Worm (Caenorhabditis elegans) whole organism, L3 larva: ENCODE measurements around the gene grl-10.

Experiments used
- skn-1 ChIP-seq: fragments of 150-350 bp; optimal IDR thresholded peaks from 2 replicates; lab custom pipeline; 2014; ENCODE audit warnings: missing biosample characterization, missing genetic modification characterization
- unc-39 ChIP-seq: sonication (generic microtip); optimal IDR thresholded peaks from 4 replicates; lab custom pipeline; 2017; ENCODE audit warnings: missing biosample characterization, missing genetic modification characterization

- TF ChIP-seq skn-1 (tag; lab: Kevin White, UChicago) (no peak), unc-39 (tag; lab: Kevin White, UChicago) (no peak)
These were observed 881 bp downstream of the grl-10 start for ce11 chrV:7775226-7775625.
